Worm (Caenorhabditis elegans) whole organism, mixed stage, embryonic: ENCODE measurements around the gene T23F6.5.
A peak's percentile ranks its signal among the peaks of the same experiment; 100 is the strongest.

ENCODE experiments used
- M03D4.4 ChIP-seq: sonication (generic microtip); optimal IDR thresholded peaks from 2 replicates; lab custom pipeline; 2017; ENCODE audit warnings: mild to moderate bottlenecking, missing genetic modification characterization, missing compliant biosample characterization
- bed-3 ChIP-seq: fragments of 200-800 bp; sonication (Bioruptor generic); optimal IDR thresholded peaks from 3 replicates; lab custom pipeline; 2018; ENCODE audit warnings: mild to moderate bottlenecking, missing genetic modification characterization, moderate library complexity, missing compliant biosample characterization
- blmp-1 ChIP-seq: fragments of 150-350 bp; optimal IDR thresholded peaks from 2 replicates; lab custom pipeline; 2014; ENCODE audit warnings: missing biosample characterization, missing genetic modification characterization
- ceh-39 ChIP-seq: fragments of 150-350 bp; optimal IDR thresholded peaks from 2 replicates; lab custom pipeline; 2014; ENCODE audit warnings: missing biosample characterization, missing genetic modification characterization
- ceh-43 ChIP-seq: fragments of 200-800 bp; sonication (Bioruptor generic); optimal IDR thresholded peaks from 2 replicates; lab custom pipeline; 2018; ENCODE audit warnings: mild to moderate bottlenecking, missing genetic modification characterization, moderate library complexity, missing compliant biosample characterization
- ceh-83 ChIP-seq: fragments of 200-800 bp; sonication (Bioruptor generic); optimal IDR thresholded peaks from 2 replicates; lab custom pipeline; 2018; ENCODE audit warnings: mild to moderate bottlenecking, missing genetic modification characterization, missing compliant biosample characterization
- ces-1 ChIP-seq: fragments of 150-350 bp; optimal IDR thresholded peaks from 2 replicates; lab custom pipeline; 2014; ENCODE audit warnings: missing biosample characterization, missing genetic modification reagents, missing genetic modification characterization
- cnd-1 ChIP-seq: fragments of 200-800 bp; sonication (Bioruptor generic); optimal IDR thresholded peaks from 2 replicates; lab custom pipeline; 2018; ENCODE audit warnings: mild to moderate bottlenecking, missing genetic modification characterization, missing compliant biosample characterization
- drap-1 ChIP-seq: fragments of 200-800 bp; sonication (Bioruptor generic); optimal IDR thresholded peaks from 3 replicates; lab custom pipeline; 2018; ENCODE audit warnings: mild to moderate bottlenecking, missing genetic modification characterization, missing compliant biosample characterization
- elt-1 ChIP-seq: sonication (generic microtip); optimal IDR thresholded peaks from 2 replicates; lab custom pipeline; 2017; ENCODE audit warnings: missing genetic modification characterization, mild to moderate bottlenecking, missing compliant biosample characterization, antibody characterized with exemption, moderate library complexity, borderline replicate concordance; ENCODE audit not compliant: insufficient read depth
- elt-3 ChIP-seq: fragments of 150-350 bp; optimal IDR thresholded peaks from 2 replicates; lab custom pipeline; 2014; ENCODE audit warnings: missing biosample characterization, missing genetic modification characterization
- ham-2 ChIP-seq: fragments of 200-800 bp; sonication (Bioruptor generic); optimal IDR thresholded peaks from 2 replicates; lab custom pipeline; 2018; ENCODE audit warnings: mild to moderate bottlenecking, missing genetic modification characterization, missing compliant biosample characterization
- hlh-1 ChIP-seq: fragments of 150-350 bp; optimal IDR thresholded peaks from 2 replicates; lab custom pipeline; 2014; ENCODE audit warnings: missing biosample characterization, missing genetic modification reagents, missing genetic modification characterization
- lin-32 ChIP-seq: fragments of 200-800 bp; sonication (Bioruptor generic); optimal IDR thresholded peaks from 2 replicates; lab custom pipeline; 2018; ENCODE audit warnings: mild to moderate bottlenecking, missing genetic modification characterization, missing compliant biosample characterization
- lsy-2 ChIP-seq: fragments of 150-350 bp; optimal IDR thresholded peaks from 2 replicates; lab custom pipeline; 2014; ENCODE audit warnings: missing biosample characterization, missing genetic modification characterization
- mab-5 ChIP-seq: fragments of 150-350 bp; optimal IDR thresholded peaks from 2 replicates; lab custom pipeline; 2014; ENCODE audit warnings: missing biosample characterization, missing genetic modification characterization
- mep-1 ChIP-seq: fragments of 150-350 bp; optimal IDR thresholded peaks from 2 replicates; lab custom pipeline; 2017; ENCODE audit warnings: missing biosample characterization, missing genetic modification reagents, missing genetic modification characterization, inconsistent platforms
- mls-2 ChIP-seq: sonication (generic microtip); optimal IDR thresholded peaks from 2 replicates; lab custom pipeline; 2016; ENCODE audit warnings: mild to moderate bottlenecking, missing genetic modification characterization, moderate library complexity, missing compliant biosample characterization
- nhr-2 ChIP-seq: fragments of 150-350 bp; optimal IDR thresholded peaks from 2 replicates; lab custom pipeline; 2014; ENCODE audit warnings: missing biosample characterization, missing genetic modification characterization
- nhr-237 ChIP-seq: fragments of 150-350 bp; optimal IDR thresholded peaks from 2 replicates; lab custom pipeline; 2014; ENCODE audit warnings: missing biosample characterization, missing genetic modification characterization
- nhr-28 ChIP-seq: fragments of 150-350 bp; optimal IDR thresholded peaks from 2 replicates; lab custom pipeline; 2014; ENCODE audit warnings: missing biosample characterization, missing genetic modification characterization
- nhr-76 ChIP-seq: sonication (generic microtip); optimal IDR thresholded peaks from 2 replicates; lab custom pipeline; 2017; ENCODE audit warnings: missing biosample characterization, missing genetic modification characterization
- pha-4 ChIP-seq: fragments of 150-350 bp; optimal IDR thresholded peaks from 2 replicates; lab custom pipeline; 2018; ENCODE audit warnings: missing biosample characterization, missing genetic modification reagents, missing genetic modification characterization
- snpc-4 ChIP-seq: fragments of 150-350 bp; optimal IDR thresholded peaks from 2 replicates; lab custom pipeline; 2014; ENCODE audit warnings: missing biosample characterization, missing genetic modification characterization
- sptf-1 ChIP-seq: sonication (generic microtip); optimal IDR thresholded peaks from 2 replicates; lab custom pipeline; 2017; ENCODE audit warnings: mild to moderate bottlenecking, missing genetic modification characterization, moderate library complexity, missing compliant biosample characterization
- tbx-8 ChIP-seq: fragments of 200-800 bp; sonication (Bioruptor generic); optimal IDR thresholded peaks from 2 replicates; lab custom pipeline; 2018; ENCODE audit warnings: mild to moderate bottlenecking, missing genetic modification characterization, moderate library complexity, missing compliant biosample characterization
- unc-120 ChIP-seq: sonication (generic microtip); optimal IDR thresholded peaks from 2 replicates; lab custom pipeline; 2017; ENCODE audit warnings: missing genetic modification characterization, missing compliant biosample characterization; ENCODE audit not compliant: poor library complexity, severe bottlenecking
- unc-39 ChIP-seq: fragments of 150-350 bp; optimal IDR thresholded peaks from 2 replicates; lab custom pipeline; 2014; ENCODE audit warnings: missing biosample characterization, missing genetic modification characterization
- unc-62 ChIP-seq: fragments of 150-350 bp; optimal IDR thresholded peaks from 2 replicates; lab custom pipeline; 2014; ENCODE audit warnings: missing biosample characterization, missing genetic modification reagents, missing genetic modification characterization
- zip-8 ChIP-seq: fragments of 150-350 bp; optimal IDR thresholded peaks from 2 replicates; lab custom pipeline; 2014; ENCODE audit warnings: missing biosample characterization, missing genetic modification characterization
- ztf-11 ChIP-seq: fragments of 150-350 bp; optimal IDR thresholded peaks from 2 replicates; lab custom pipeline; 2014; ENCODE audit warnings: missing biosample characterization, missing genetic modification characterization

Gene T23F6.5

DNA sequence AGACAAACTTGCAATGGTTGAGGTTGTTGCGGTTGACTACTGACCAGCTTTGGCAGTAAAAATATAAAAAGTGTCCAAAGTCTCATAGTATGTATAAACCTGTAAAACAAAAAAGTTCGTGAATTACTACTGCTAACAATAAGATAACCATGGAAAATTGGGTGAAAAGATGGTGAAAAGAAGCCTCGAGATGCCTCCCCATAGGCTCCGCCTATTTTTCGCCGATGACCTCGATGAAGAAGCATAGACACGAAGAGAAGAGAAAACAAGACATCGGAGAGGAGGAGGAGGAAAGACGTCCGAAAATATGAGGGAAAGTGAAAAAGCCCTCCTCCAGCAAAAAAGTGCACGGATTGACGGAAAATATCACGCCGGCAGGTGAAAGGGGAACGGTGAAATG is at the start of gene T23F6.5:
T23F6.5 (minus strand) TSS at position 101 of the 400 bp plus-strand sequence.
- no peak for TF ChIP-seq pha-4 (tag; lab: Kevin White, UChicago)
- TF ChIP-seq blmp-1 (tag; lab: Kevin White, UChicago): peak; percentile 29

DNA sequence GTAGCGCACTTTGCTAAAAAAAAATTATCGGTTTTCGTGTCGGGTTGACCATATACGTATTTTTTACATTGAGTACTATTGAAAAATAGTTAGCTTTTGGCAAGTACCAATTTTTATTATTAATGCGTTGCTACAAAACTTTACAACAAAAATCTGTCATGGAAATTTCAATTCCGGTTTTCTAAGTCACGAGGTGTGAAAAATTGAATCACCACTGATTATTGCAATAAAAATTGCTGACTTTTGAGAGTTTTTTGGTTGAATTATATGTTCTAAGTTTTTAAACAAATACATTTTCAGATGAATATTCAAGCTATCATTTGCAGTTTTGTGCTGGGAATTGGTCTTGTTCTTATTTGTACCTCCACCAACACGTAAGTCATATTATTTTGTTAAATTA is 49.5 kb upstream of the T23F6.5 start, which contains the start of gene F07C6.2:
F07C6.2 (plus strand) TSS at position 301 of the 400 bp plus-strand sequence.
- no peak for TF ChIP-seq tbx-8
- no peak for TF ChIP-seq ces-1
- TF ChIP-seq unc-120 (tag; lab: Kevin White, UChicago): no peak
- TF ChIP-seq mep-1 (tag; lab: Kevin White, UChicago): no peak
- no peak for TF ChIP-seq lin-32 (GFP tag; lab: Kevin White, UChicago)
- no peak for TF ChIP-seq unc-39 (tag; lab: Kevin White, UChicago)
- no peak for TF ChIP-seq M03D4.4 (tag; lab: Kevin White, UChicago)
- no peak for TF ChIP-seq ceh-39 (tag; lab: Kevin White, UChicago)

DNA sequence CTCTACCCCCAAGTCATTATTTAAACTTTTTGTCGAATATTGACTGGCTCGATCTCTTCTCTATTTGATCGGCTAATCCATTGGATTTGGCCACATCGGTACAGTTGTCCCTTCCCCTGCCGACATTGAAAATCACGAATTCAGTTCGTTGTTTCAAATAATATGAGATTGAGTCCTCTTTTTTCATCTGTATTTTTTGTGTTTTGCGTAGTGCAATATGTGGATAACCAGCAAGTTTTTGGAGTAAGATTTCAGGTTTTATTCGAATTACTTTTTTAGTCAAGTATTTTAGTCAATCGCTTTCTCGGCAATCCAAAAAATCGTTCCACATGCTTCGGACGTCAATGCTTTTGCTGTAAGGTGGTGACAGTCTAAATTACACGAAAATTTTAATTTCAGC is 47.8 kb upstream of the T23F6.5 start, which contains the start of gene F07C6.3:
F07C6.3 (plus strand) TSS at position 148 of the 400 bp plus-strand sequence.
- TF ChIP-seq tbx-8 (no peak), elt-1 (tag; lab: Kevin White, UChicago) (no peak), blmp-1 (tag; lab: Kevin White, UChicago) (no peak), hlh-1 (no peak), unc-62 (no peak), ceh-83 (GFP tag; lab: Kevin White, UChicago) (no peak), unc-120 (tag; lab: Kevin White, UChicago) (no peak), cnd-1 (tag; lab: Kevin White, UChicago) (no peak), ham-2 (GFP tag; lab: Kevin White, UChicago) (no peak), M03D4.4 (tag; lab: Kevin White, UChicago) (no peak), ceh-43 (GFP tag; lab: Kevin White, UChicago) (no peak), nhr-28 (tag; lab: Kevin White, UChicago) (no peak), nhr-76 (tag; lab: Kevin White, UChicago) (no peak), elt-3 (no peak), lsy-2 (no peak)

DNA sequence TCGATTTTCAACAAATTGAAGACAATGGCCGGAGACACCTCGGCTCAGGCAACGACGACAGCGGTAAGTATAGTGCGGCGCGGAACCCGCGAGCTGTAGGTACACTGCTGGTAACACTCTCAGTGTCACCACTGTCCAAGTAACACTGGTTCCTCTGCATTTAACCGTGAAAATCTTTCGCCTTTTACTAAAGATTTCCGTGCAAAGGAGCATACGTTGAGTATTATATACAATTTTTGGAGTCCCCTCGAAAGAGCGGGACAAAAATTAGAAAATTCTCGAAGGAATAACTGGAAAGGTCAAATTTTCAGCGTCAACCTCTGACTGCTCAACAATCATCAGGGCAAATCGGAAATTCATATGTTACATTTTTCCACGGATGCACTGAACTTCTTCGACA is 44.6 kb upstream of the T23F6.5 start:
- no peak for TF ChIP-seq lin-32 (GFP tag; lab: Kevin White, UChicago)
- TF ChIP-seq tbx-8: no peak
- no peak for TF ChIP-seq zip-8 (tag; lab: Kevin White, UChicago)
- TF ChIP-seq ham-2 (GFP tag; lab: Kevin White, UChicago): no peak
- TF ChIP-seq nhr-2 (tag; lab: Kevin White, UChicago): no peak
- TF ChIP-seq mep-1 (tag; lab: Kevin White, UChicago): no peak
- no peak for TF ChIP-seq drap-1 (GFP tag; lab: Kevin White, UChicago)
- no peak for TF ChIP-seq unc-39 (tag; lab: Kevin White, UChicago)
- TF ChIP-seq bed-3: no peak
- no peak for TF ChIP-seq nhr-237 (tag; lab: Kevin White, UChicago)
- TF ChIP-seq hlh-1: no peak
- no peak for TF ChIP-seq nhr-28 (tag; lab: Kevin White, UChicago)
- no peak for TF ChIP-seq mls-2 (tag; lab: Kevin White, UChicago)
- TF ChIP-seq pha-4 (tag; lab: Kevin White, UChicago): no peak
- no peak for TF ChIP-seq elt-1 (tag; lab: Kevin White, UChicago)
- no peak for TF ChIP-seq M03D4.4 (tag; lab: Kevin White, UChicago)
- no peak for TF ChIP-seq unc-62
- no peak for TF ChIP-seq mab-5 (tag; lab: Kevin White, UChicago)
- TF ChIP-seq unc-120 (tag; lab: Kevin White, UChicago): no peak

DNA sequence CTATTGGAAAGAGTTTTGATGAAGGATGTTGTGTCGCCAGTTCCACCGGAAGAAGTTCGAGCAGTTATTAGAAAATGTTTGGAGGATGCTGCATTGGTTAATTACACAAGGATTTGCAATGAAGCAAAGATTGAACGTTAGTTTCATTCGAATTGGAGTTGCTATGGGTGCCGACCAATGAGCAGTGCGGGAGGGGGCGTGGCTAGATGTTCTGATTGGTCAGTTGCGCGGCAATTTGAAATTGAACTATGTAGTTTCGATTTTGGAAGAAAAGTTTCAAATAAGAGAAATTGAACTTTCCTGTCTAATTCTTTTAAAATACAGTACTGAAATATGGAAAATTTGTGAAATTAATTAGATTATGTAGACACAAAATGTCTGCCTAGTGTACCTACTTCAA is 41.8 kb upstream of the T23F6.5 start:
- TF ChIP-seq mep-1 (tag; lab: Kevin White, UChicago) (no peak), unc-39 (tag; lab: Kevin White, UChicago) (no peak), nhr-76 (tag; lab: Kevin White, UChicago) (no peak), drap-1 (GFP tag; lab: Kevin White, UChicago) (no peak), unc-120 (tag; lab: Kevin White, UChicago) (no peak), sptf-1 (tag; lab: Kevin White, UChicago) (no peak), ham-2 (GFP tag; lab: Kevin White, UChicago) (no peak), ces-1 (no peak), unc-62 (no peak), snpc-4 (tag; lab: Kevin White, UChicago) (no peak), ztf-11 (tag; lab: Kevin White, UChicago) (no peak), nhr-28 (tag; lab: Kevin White, UChicago) (no peak), blmp-1 (tag; lab: Kevin White, UChicago) (no peak), lsy-2 (no peak), nhr-2 (tag; lab: Kevin White, UChicago) (no peak)
